Fruit fly (Drosophila melanogaster) whole organism, embryonic: ENCODE measurements around the gene CG4991.
A peak's percentile ranks its signal among the peaks of the same experiment; 100 is the strongest.

Source experiments
- Atf6 ChIP-seq: fragments of 200-800 bp; sonication (Bioruptor generic); IDR thresholded peaks from 2 replicates; pipeline ENCODE4 v1.3.6; 2022; ENCODE audit warnings: missing biosample characterization, missing genetic modification characterization
- Bgb ChIP-seq: fragments of 200-800 bp; sonication (Bioruptor generic); IDR thresholded peaks from 2 replicates; pipeline ENCODE4 v1.3.6; 2022; ENCODE audit warnings: missing biosample characterization, missing genetic modification characterization; ENCODE audit not compliant: partially characterized antibody
- Bteb2 ChIP-seq: fragments of 200-800 bp; sonication (Bioruptor generic); optimal IDR thresholded peaks from 2 replicates; lab custom pipeline; 2016; ENCODE audit warnings: missing biosample characterization, missing genetic modification characterization
- CG10147 ChIP-seq: fragments of 200-800 bp; sonication (Bioruptor generic); optimal IDR thresholded peaks from 2 replicates; lab custom pipeline; 2019; ENCODE audit warnings: missing biosample characterization, mild to moderate bottlenecking, missing genetic modification characterization, moderate library complexity
- CG12236 ChIP-seq: fragments of 200-800 bp; sonication (Bioruptor generic); optimal IDR thresholded peaks from 2 replicates; lab custom pipeline; 2016; ENCODE audit warnings: missing biosample characterization, missing genetic modification characterization
- CG14014 ChIP-seq: fragments of 200-800 bp; sonication (Bioruptor generic); IDR thresholded peaks from 2 replicates; pipeline ENCODE4 v1.3.6; 2022; ENCODE audit warnings: missing biosample characterization, missing genetic modification characterization
- CG1529 ChIP-seq: fragments of 200-800 bp; sonication (Bioruptor generic); optimal IDR thresholded peaks from 3 replicates; lab custom pipeline; 2018; ENCODE audit warnings: missing biosample characterization, missing genetic modification characterization
- CG15514 ChIP-seq: fragments of 200-800 bp; sonication (Bioruptor generic); optimal IDR thresholded peaks from 3 replicates; lab custom pipeline; 2017; ENCODE audit warnings: missing biosample characterization, missing genetic modification characterization, mild to moderate bottlenecking, moderate library complexity, missing genetic modification reagents
- CG17912 ChIP-seq: fragments of 200-800 bp; sonication (Bioruptor generic); optimal IDR thresholded peaks from 2 replicates; lab custom pipeline; 2018; ENCODE audit warnings: missing biosample characterization, mild to moderate bottlenecking, missing genetic modification characterization
- CG1792 ChIP-seq: fragments of 200-800 bp; sonication (Bioruptor generic); optimal IDR thresholded peaks from 2 replicates; lab custom pipeline; 2016; ENCODE audit warnings: missing biosample characterization, missing genetic modification characterization
- CG2875 ChIP-seq: fragments of 200-800 bp; sonication (Bioruptor generic); optimal IDR thresholded peaks from 2 replicates; lab custom pipeline; 2017; ENCODE audit warnings: missing biosample characterization, mild to moderate bottlenecking, missing genetic modification characterization, missing genetic modification reagents
- CG32767 ChIP-seq: fragments of 200-800 bp; sonication (Bioruptor generic); IDR thresholded peaks from 2 replicates; pipeline ENCODE4 v1.3.6; 2022; ENCODE audit warnings: missing biosample characterization, missing genetic modification characterization
- CG32772 ChIP-seq: fragments of 200-800 bp; sonication (Bioruptor generic); IDR thresholded peaks from 2 replicates; pipeline ENCODE4 v1.3.6; 2022; ENCODE audit warnings: missing biosample characterization, missing genetic modification characterization
- CG33557 ChIP-seq: fragments of 200-800 bp; sonication (Bioruptor generic); optimal IDR thresholded peaks from 2 replicates; lab custom pipeline; 2019; ENCODE audit warnings: missing biosample characterization, mild to moderate bottlenecking, missing genetic modification characterization, moderate library complexity
- CG5180 ChIP-seq: fragments of 200-800 bp; sonication (Bioruptor generic); optimal IDR thresholded peaks from 3 replicates; lab custom pipeline; 2017; ENCODE audit warnings: missing biosample characterization, missing genetic modification characterization, mild to moderate bottlenecking, moderate library complexity, missing genetic modification reagents
- CG6791 ChIP-seq: fragments of 200-800 bp; sonication (Bioruptor generic); IDR thresholded peaks from 3 replicates; pipeline ENCODE4 v1.3.6; 2022; ENCODE audit warnings: missing biosample characterization, missing genetic modification characterization; ENCODE audit not compliant: partially characterized antibody
- CG7839 ChIP-seq: fragments of 200-800 bp; sonication (Bioruptor generic); optimal IDR thresholded peaks from 3 replicates; lab custom pipeline; 2018; ENCODE audit warnings: missing biosample characterization, mild to moderate bottlenecking, missing genetic modification characterization, moderate library complexity
- CG8924 ChIP-seq: fragments of 200-800 bp; optimal IDR thresholded peaks from 3 replicates; lab custom pipeline; 2019; ENCODE audit warnings: missing biosample characterization, mild to moderate bottlenecking, missing genetic modification characterization, moderate library complexity
- CG9609 ChIP-seq: fragments of 200-800 bp; sonication (Bioruptor generic); optimal IDR thresholded peaks from 3 replicates; lab custom pipeline; 2016; ENCODE audit warnings: missing biosample characterization, missing genetic modification characterization
- Drgx ChIP-seq: fragments of 200-800 bp; sonication (Bioruptor generic); IDR thresholded peaks from 2 replicates; pipeline ENCODE4 v1.3.6; 2022; ENCODE audit warnings: missing biosample characterization, missing genetic modification characterization
- Fer3 ChIP-seq: fragments of 200-800 bp; sonication (Bioruptor generic); optimal IDR thresholded peaks from 2 replicates; lab custom pipeline; 2018; ENCODE audit warnings: missing biosample characterization, mild to moderate bottlenecking, missing genetic modification characterization, moderate library complexity
- H15 ChIP-seq: fragments of 200-800 bp; sonication (Bioruptor generic); IDR thresholded peaks from 3 replicates; pipeline ENCODE4 v1.3.6; 2022; ENCODE audit warnings: missing biosample characterization, missing genetic modification characterization
- Hand ChIP-seq: fragments of 200-800 bp; sonication (Bioruptor generic); optimal IDR thresholded peaks from 2 replicates; lab custom pipeline; 2017; ENCODE audit warnings: mild to moderate bottlenecking, missing biosample characterization, missing genetic modification reagents, missing genetic modification characterization
- Hmx ChIP-seq: fragments of 200-800 bp; sonication (Bioruptor generic); optimal IDR thresholded peaks from 2 replicates; lab custom pipeline; 2016; ENCODE audit warnings: missing biosample characterization, missing genetic modification characterization
- Hsf ChIP-seq: fragments of 200-800 bp; sonication (Bioruptor generic); optimal IDR thresholded peaks from 3 replicates; lab custom pipeline; 2016; ENCODE audit warnings: missing biosample characterization, missing genetic modification characterization
- Mrtf ChIP-seq: fragments of 200-800 bp; sonication (Bioruptor generic); IDR thresholded peaks from 3 replicates; pipeline ENCODE4 v1.3.6; 2022; ENCODE audit warnings: missing biosample characterization, missing genetic modification characterization
- NFAT ChIP-seq: fragments of 200-800 bp; sonication (Bioruptor generic); IDR thresholded peaks from 2 replicates; pipeline ENCODE4 v1.3.6; 2022; ENCODE audit warnings: missing biosample characterization, missing genetic modification characterization
- TFAM ChIP-seq: fragments of 200-800 bp; sonication (Bioruptor generic); optimal IDR thresholded peaks from 2 replicates; lab custom pipeline; 2017; ENCODE audit warnings: missing biosample characterization, missing genetic modification characterization, inconsistent platforms
- al ChIP-seq: fragments of 200-800 bp; sonication (Bioruptor generic); IDR thresholded peaks from 2 replicates; pipeline ENCODE4 v1.3.6; 2022; ENCODE audit warnings: missing biosample characterization, missing genetic modification characterization
- ap ChIP-seq: fragments of 200-800 bp; sonication (Bioruptor generic); IDR thresholded peaks from 2 replicates; pipeline ENCODE4 v1.3.6; 2022; ENCODE audit warnings: missing biosample characterization, missing genetic modification characterization
- btn ChIP-seq: fragments of 200-800 bp; sonication (Bioruptor generic); optimal IDR thresholded peaks from 2 replicates; lab custom pipeline; 2016; ENCODE audit warnings: missing biosample characterization, missing genetic modification characterization
- dimm ChIP-seq: fragments of 200-800 bp; sonication (Bioruptor generic); IDR thresholded peaks from 2 replicates; pipeline ENCODE4 v1.3.6; 2022; ENCODE audit warnings: missing biosample characterization, missing genetic modification characterization
- dm ChIP-seq: fragments of 200-800 bp; sonication (Bioruptor generic); optimal IDR thresholded peaks from 3 replicates; lab custom pipeline; 2016; ENCODE audit warnings: missing biosample characterization, missing genetic modification characterization
- dysf ChIP-seq: fragments of 200-800 bp; sonication (Bioruptor generic); IDR thresholded peaks from 3 replicates; pipeline ENCODE4 v1.3.6; 2022; ENCODE audit warnings: missing biosample characterization, missing genetic modification characterization
- emc ChIP-seq: fragments of 200-800 bp; sonication (Bioruptor generic); optimal IDR thresholded peaks from 2 replicates; lab custom pipeline; 2016; ENCODE audit warnings: missing biosample characterization, missing genetic modification characterization
- fru ChIP-seq: fragments of >200 bp; optimal IDR thresholded peaks from 2 replicates; lab custom pipeline; 2017
- gem ChIP-seq: fragments of 200-800 bp; sonication (Bioruptor generic); optimal IDR thresholded peaks from 2 replicates; lab custom pipeline; 2019; ENCODE audit warnings: missing biosample characterization, mild to moderate bottlenecking, missing genetic modification characterization, moderate library complexity
- ken ChIP-seq: fragments of 200-800 bp; sonication (Bioruptor generic); IDR thresholded peaks from 3 replicates; pipeline ENCODE4 v1.3.6; 2022; ENCODE audit warnings: missing biosample characterization, missing genetic modification characterization
- lab ChIP-seq: fragments of 200-800 bp; sonication (Bioruptor generic); optimal IDR thresholded peaks from 3 replicates; lab custom pipeline; 2017; ENCODE audit warnings: missing biosample characterization, missing genetic modification characterization, mild to moderate bottlenecking, moderate library complexity, missing genetic modification reagents
- phol ChIP-seq: fragments of 200-800 bp; sonication (Bioruptor generic); optimal IDR thresholded peaks from 3 replicates; lab custom pipeline; 2018; ENCODE audit warnings: missing biosample characterization, mild to moderate bottlenecking, missing genetic modification characterization, moderate library complexity
- pita ChIP-seq: fragments of 200-800 bp; sonication (Bioruptor generic); optimal IDR thresholded peaks from 2 replicates; lab custom pipeline; 2017; ENCODE audit warnings: missing biosample characterization, mild to moderate bottlenecking, missing genetic modification characterization
- prd ChIP-seq, 3 experiments: fragments of >200 bp in 2 of 3; fragments of 200-800 bp in 1 of 3; sonication (Bioruptor generic) in 1 of 3; optimal IDR thresholded peaks in 2 of 3; IDR thresholded peaks in 1 of 3; 2 replicates in 2 of 3; 3 replicates in 1 of 3; pipeline versions ENCODE4 v1.3.6 to Lab custom; 2017 to 2022; ENCODE audit warnings: missing biosample characterization in 1 of 3, missing genetic modification characterization in 1 of 3
- ranshi ChIP-seq: fragments of 200-800 bp; sonication (Bioruptor generic); IDR thresholded peaks from 2 replicates; pipeline ENCODE4 v1.3.6; 2022; ENCODE audit warnings: missing biosample characterization, missing genetic modification characterization
- row ChIP-seq: fragments of 200-800 bp; sonication (Bioruptor generic); IDR thresholded peaks from 3 replicates; pipeline ENCODE4 v1.3.6; 2022; ENCODE audit warnings: missing biosample characterization, missing genetic modification characterization
- slp2 ChIP-seq: fragments of 200-800 bp; sonication (Bioruptor generic); optimal IDR thresholded peaks from 2 replicates; lab custom pipeline; 2016; ENCODE audit warnings: missing biosample characterization, missing genetic modification characterization
- so ChIP-seq: fragments of 200-800 bp; sonication (Bioruptor generic); IDR thresholded peaks from 3 replicates; pipeline ENCODE4 v1.3.6; 2022; ENCODE audit warnings: missing biosample characterization, missing genetic modification characterization
- tup ChIP-seq: fragments of 200-800 bp; sonication (Bioruptor generic); optimal IDR thresholded peaks from 2 replicates; lab custom pipeline; 2016; ENCODE audit warnings: missing biosample characterization, mild to moderate bottlenecking, missing genetic modification characterization, moderate library complexity
- zfh1 ChIP-seq: fragments of 200-800 bp; sonication (Bioruptor generic); IDR thresholded peaks from 3 replicates; pipeline ENCODE4 v1.3.6; 2022; ENCODE audit warnings: missing biosample characterization, missing genetic modification characterization

Gene CG4991

dm6 chrX:17090585-17090984, 1.1 kb upstream of the CG4991 start (continued):
- TF ChIP-seq TFAM (GFP tag; lab: Kevin White, UChicago): no peak
- no peak for TF ChIP-seq CG33557 (GFP tag; lab: Kevin White, UChicago)
- TF ChIP-seq dysf (GFP tag; lab: Robert Waterston, UW): peak; percentile 44; the same call in 2 of the 3 replicates
- no peak for TF ChIP-seq CG5180
- peak; percentile 5 for TF ChIP-seq lab (GFP tag; lab: Kevin White, UChicago)
- TF ChIP-seq fru (lab: Kevin White, UChicago): no peak
- no peak for TF ChIP-seq dimm (GFP tag; lab: Robert Waterston, UW)
- no peak for TF ChIP-seq CG17912 (GFP tag; lab: Kevin White, UChicago)
- no peak for TF ChIP-seq Hmx (GFP tag; lab: Kevin White, UChicago)
- peak; percentile 43; the same call in 1 of the 2 replicates for TF ChIP-seq al (GFP tag; lab: Robert Waterston, UW)
- no peak for TF ChIP-seq dm (GFP tag; lab: Kevin White, UChicago)
- TF ChIP-seq Fer3 (tag; lab: Kevin White, UChicago): peak; percentile 0
- peak; percentile 7 for TF ChIP-seq phol (tag; lab: Kevin White, UChicago)
- TF ChIP-seq H15 (GFP tag; lab: Robert Waterston, UW): no peak
- no peak for TF ChIP-seq tup (GFP tag; lab: Kevin White, UChicago)
- TF ChIP-seq prd (optimal IDR thresholded peaks at IDR 0.05; lab: Kevin White, UChicago): no peak
- peak; percentile 26; the same call in 1 of the 3 replicates for TF ChIP-seq prd (GFP tag; IDR thresholded peaks at IDR 0.05; lab: Robert Waterston, UW)
- 0 out of 2 replicates have a peak, but pooled peaks have one; percentile 9 for TF ChIP-seq ranshi (GFP tag; lab: Robert Waterston, UW)
- no peak for TF ChIP-seq Hand
- TF ChIP-seq Atf6 (GFP tag; lab: Robert Waterston, UW): peak; percentile 36; the same call in 1 of the 2 replicates
- 0 out of 3 replicates have a peak, but pooled peaks have one; percentile 29 for TF ChIP-seq zfh1 (GFP tag; lab: Robert Waterston, UW)
- TF ChIP-seq NFAT (GFP tag; lab: Robert Waterston, UW): 0 out of 2 replicates have a peak, but pooled peaks have one; percentile 37
- no peak for TF ChIP-seq CG9609
- no peak for TF ChIP-seq CG2875 (GFP tag; lab: Kevin White, UChicago)
- no peak for TF ChIP-seq ken (GFP tag; lab: Robert Waterston, UW)
- TF ChIP-seq CG32772 (GFP tag; lab: Robert Waterston, UW): no peak
- no peak for TF ChIP-seq Bgb (GFP tag; lab: Robert Waterston, UW)
- TF ChIP-seq ap (GFP tag; lab: Robert Waterston, UW): no peak
- TF ChIP-seq CG7839 (tag; lab: Kevin White, UChicago): no peak
- TF ChIP-seq row (GFP tag; lab: Robert Waterston, UW): peak; percentile 9; the same call in 1 of the 3 replicates
- no peak for TF ChIP-seq CG12236 (GFP tag; lab: Kevin White, UChicago)
- no peak for TF ChIP-seq Hsf (GFP tag; lab: Kevin White, UChicago)
- peak; percentile 33; the same call in 1 of the 2 replicates for TF ChIP-seq Drgx (GFP tag; lab: Robert Waterston, UW)
- no peak for TF ChIP-seq btn (GFP tag; lab: Kevin White, UChicago)
- no peak for TF ChIP-seq CG1529 (GFP tag; lab: Kevin White, UChicago)
- TF ChIP-seq CG1792: no peak
- TF ChIP-seq slp2 (GFP tag; lab: Kevin White, UChicago): no peak
- TF ChIP-seq CG8924 (tag; lab: Kevin White, UChicago): no peak
- TF ChIP-seq CG15514: no peak
- peak; percentile 41 for TF ChIP-seq gem
- no peak for TF ChIP-seq CG14014 (GFP tag; lab: Robert Waterston, UW)
- TF ChIP-seq emc (GFP tag; lab: Kevin White, UChicago): no peak
- TF ChIP-seq CG10147 (GFP tag; lab: Kevin White, UChicago): no peak
- no peak for TF ChIP-seq Mrtf (GFP tag; lab: Robert Waterston, UW)
- no peak for TF ChIP-seq pita (GFP tag; lab: Kevin White, UChicago)
- TF ChIP-seq so (GFP tag; lab: Robert Waterston, UW): peak; percentile 61; the same call in 1 of the 3 replicates
- no peak for TF ChIP-seq CG32767 (GFP tag; lab: Robert Waterston, UW)
- no peak for TF ChIP-seq Bteb2
- TF ChIP-seq CG6791 (GFP tag; lab: Robert Waterston, UW): no peak
